Worm (Caenorhabditis elegans): Measurements from ENCODE around the gene F54D12.9.

The F54D12.9 gene

DNA sequence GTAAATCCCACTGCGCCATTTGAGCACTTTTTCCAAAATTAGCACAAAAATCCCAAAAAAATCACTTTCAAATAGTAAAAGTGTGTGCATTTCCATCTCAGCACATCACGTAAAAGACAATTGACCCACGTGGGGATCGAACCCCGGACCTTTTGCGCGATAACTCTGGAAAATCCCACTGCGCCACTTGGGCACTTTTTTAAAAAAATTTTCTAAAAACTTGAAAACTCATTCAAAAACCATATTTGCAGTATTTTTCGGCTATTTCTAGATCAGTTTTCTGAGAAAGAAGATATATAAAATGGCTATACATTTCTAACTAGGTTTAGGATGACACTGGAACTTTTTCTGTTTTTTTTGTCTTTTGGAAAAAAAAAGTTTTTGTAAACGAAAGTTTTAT is 41.5 kb downstream of the F54D12.9 start:
- no peak for TF ChIP-seq ces-1 (GFP tag; optimal IDR thresholded peaks at IDR 0.05)
- no peak for TF ChIP-seq mls-2 (tag; optimal IDR thresholded peaks at IDR 0.05)
- no peak for TF ChIP-seq ztf-11 (tag; optimal IDR thresholded peaks at IDR 0.05)
- TF ChIP-seq nhr-237 (tag; optimal IDR thresholded peaks at IDR 0.05): no peak
- no peak for TF ChIP-seq drap-1 (GFP tag; optimal IDR thresholded peaks at IDR 0.05)
- no peak for TF ChIP-seq cnd-1 (tag; optimal IDR thresholded peaks at IDR 0.05)
- TF ChIP-seq nhr-12 (tag; optimal IDR thresholded peaks at IDR 0.05): no peak
- no peak for TF ChIP-seq lin-13 (tag; optimal IDR thresholded peaks at IDR 0.05)
- TF ChIP-seq ham-2 (GFP tag; optimal IDR thresholded peaks at IDR 0.05): no peak
- TF ChIP-seq ceh-39 (tag; optimal IDR thresholded peaks at IDR 0.05): no peak
- no peak for TF ChIP-seq nhr-28 (tag; optimal IDR thresholded peaks at IDR 0.05)
- no peak for TF ChIP-seq lsy-2 (tag; optimal IDR thresholded peaks at IDR 0.05)
- no peak for TF ChIP-seq zip-8 (tag; optimal IDR thresholded peaks at IDR 0.05)
- no peak for TF ChIP-seq M03D4.4 (tag; optimal IDR thresholded peaks at IDR 0.05)
- no peak for TF ChIP-seq sem-2 (GFP tag; optimal IDR thresholded peaks at IDR 0.05)
- no peak for TF ChIP-seq elt-3 (tag; optimal IDR thresholded peaks at IDR 0.05)
- no peak for TF ChIP-seq unc-39 (tag; optimal IDR thresholded peaks at IDR 0.05)

DNA sequence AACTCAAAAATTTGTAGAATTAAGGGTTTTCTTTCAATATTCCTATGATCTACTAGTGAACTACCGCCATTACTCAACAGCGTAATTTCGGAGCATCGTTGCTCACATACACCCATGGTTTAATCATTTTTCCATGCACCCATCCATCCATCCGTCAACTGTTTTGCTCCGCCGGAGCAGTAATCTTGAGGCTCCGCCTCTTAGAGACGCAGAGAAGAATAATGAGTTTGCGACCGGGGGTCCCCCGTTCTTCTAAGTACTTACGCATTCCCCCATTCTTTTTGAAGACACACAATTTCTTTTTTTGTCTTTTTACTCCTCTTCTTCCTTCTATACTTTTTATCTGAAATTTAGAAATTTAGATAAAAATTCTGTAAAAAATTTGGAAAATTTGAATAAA is 43.3 kb downstream of the F54D12.9 start:
- TF ChIP-seq ham-2 (GFP tag; optimal IDR thresholded peaks at IDR 0.05) (no peak), cnd-1 (tag; optimal IDR thresholded peaks at IDR 0.05) (no peak), ces-1 (GFP tag; optimal IDR thresholded peaks at IDR 0.05) (peak; percentile 44), ztf-11 (tag; optimal IDR thresholded peaks at IDR 0.05) (no peak), elt-3 (tag; optimal IDR thresholded peaks at IDR 0.05) (no peak), hlh-1 (tag; optimal IDR thresholded peaks at IDR 0.05) (peak; percentile 6)
